Fruit fly (Drosophila melanogaster) whole organism, embryonic: ENCODE results near the gene CG18234.

Experiments used
- CG10147 ChIP-seq: fragments of 200-800 bp; sonication (Bioruptor generic); optimal IDR thresholded peaks from 2 replicates; lab custom pipeline; 2019; ENCODE audit warnings: missing biosample characterization, mild to moderate bottlenecking, missing genetic modification characterization, moderate library complexity
- CG10431 ChIP-seq: fragments of 200-800 bp; sonication (Bioruptor generic); optimal IDR thresholded peaks from 3 replicates; lab custom pipeline; 2018; ENCODE audit warnings: missing biosample characterization, mild to moderate bottlenecking, missing genetic modification characterization
- CG13123 ChIP-seq: fragments of 200-800 bp; sonication (Bioruptor generic); optimal IDR thresholded peaks from 2 replicates; lab custom pipeline; 2016; ENCODE audit warnings: missing biosample characterization, missing genetic modification characterization
- CG13624 ChIP-seq: fragments of 200-800 bp; sonication (Bioruptor generic); optimal IDR thresholded peaks from 2 replicates; lab custom pipeline; 2016; ENCODE audit warnings: missing biosample characterization, missing genetic modification characterization
- CG15514 ChIP-seq: fragments of 200-800 bp; sonication (Bioruptor generic); optimal IDR thresholded peaks from 3 replicates; lab custom pipeline; 2017; ENCODE audit warnings: missing biosample characterization, missing genetic modification characterization, mild to moderate bottlenecking, moderate library complexity, missing genetic modification reagents
- CG1603 ChIP-seq: fragments of 200-800 bp; sonication (Bioruptor generic); optimal IDR thresholded peaks from 2 replicates; lab custom pipeline; 2019; ENCODE audit warnings: missing biosample characterization, mild to moderate bottlenecking, missing genetic modification characterization, moderate library complexity
- CG16815 ChIP-seq: fragments of 200-800 bp; sonication (Bioruptor generic); optimal IDR thresholded peaks from 3 replicates; lab custom pipeline; 2017; ENCODE audit warnings: missing biosample characterization, mild to moderate bottlenecking, missing genetic modification characterization
- CG18262 ChIP-seq: fragments of 200-800 bp; optimal IDR thresholded peaks from 3 replicates; lab custom pipeline; 2019; ENCODE audit warnings: missing biosample characterization, mild to moderate bottlenecking, missing genetic modification characterization, moderate library complexity
- CG18476 ChIP-seq: fragments of 200-800 bp; sonication (Bioruptor generic); optimal IDR thresholded peaks from 2 replicates; lab custom pipeline; 2016; ENCODE audit warnings: missing biosample characterization, mild to moderate bottlenecking, missing genetic modification characterization
- CG2712 ChIP-seq: fragments of 200-800 bp; optimal IDR thresholded peaks from 3 replicates; lab custom pipeline; 2019; ENCODE audit warnings: missing biosample characterization, mild to moderate bottlenecking, missing genetic modification characterization, moderate library complexity
- CG2889 ChIP-seq: fragments of 200-800 bp; sonication (Bioruptor generic); IDR thresholded peaks from 3 replicates; pipeline ENCODE4 v1.3.6; 2022; ENCODE audit warnings: missing biosample characterization, missing genetic modification characterization
- CG31365 ChIP-seq: fragments of 200-800 bp; sonication (Bioruptor generic); optimal IDR thresholded peaks from 2 replicates; lab custom pipeline; 2018; ENCODE audit warnings: missing biosample characterization, mild to moderate bottlenecking, missing genetic modification characterization
- CG32532 ChIP-seq: fragments of 200-800 bp; sonication (Bioruptor generic); IDR thresholded peaks from 2 replicates; pipeline ENCODE4 v1.3.6; 2022; ENCODE audit warnings: missing biosample characterization, missing genetic modification characterization
- CG34224 ChIP-seq: fragments of 200-800 bp; sonication (Bioruptor generic); IDR thresholded peaks from 3 replicates; pipeline ENCODE4 v1.3.6; 2022; ENCODE audit warnings: missing biosample characterization, missing genetic modification characterization; ENCODE audit not compliant: partially characterized antibody
- CG34422 ChIP-seq: fragments of 200-800 bp; sonication (Bioruptor generic); IDR thresholded peaks from 3 replicates; pipeline ENCODE4 v1.3.6; 2022; ENCODE audit warnings: missing biosample characterization, missing genetic modification characterization
- CG4328 ChIP-seq: fragments of 200-800 bp; sonication (Bioruptor generic); optimal IDR thresholded peaks from 3 replicates; lab custom pipeline; 2017; ENCODE audit warnings: missing biosample characterization, missing genetic modification reagents, missing genetic modification characterization
- CG4360 ChIP-seq: fragments of 200-800 bp; sonication (Bioruptor generic); IDR thresholded peaks from 2 replicates; pipeline ENCODE4 v1.3.6; 2022; ENCODE audit warnings: missing biosample characterization, missing genetic modification characterization
- CG5245 ChIP-seq: fragments of 200-800 bp; sonication (Bioruptor generic); optimal IDR thresholded peaks from 3 replicates; lab custom pipeline; 2016; ENCODE audit warnings: missing biosample characterization, missing genetic modification characterization
- CG7839 ChIP-seq: fragments of 200-800 bp; sonication (Bioruptor generic); optimal IDR thresholded peaks from 3 replicates; lab custom pipeline; 2018; ENCODE audit warnings: missing biosample characterization, mild to moderate bottlenecking, missing genetic modification characterization, moderate library complexity
- CG7928 ChIP-seq: fragments of 200-800 bp; sonication (Bioruptor generic); optimal IDR thresholded peaks from 2 replicates; lab custom pipeline; 2017; ENCODE audit warnings: missing biosample characterization, mild to moderate bottlenecking, missing genetic modification characterization
- CG8089 ChIP-seq: fragments of 200-800 bp; sonication (Bioruptor generic); optimal IDR thresholded peaks from 3 replicates; lab custom pipeline; 2016; ENCODE audit warnings: missing biosample characterization, missing genetic modification characterization
- CG9727 ChIP-seq: fragments of 200-800 bp; sonication (Bioruptor generic); optimal IDR thresholded peaks from 3 replicates; lab custom pipeline; 2017; ENCODE audit warnings: missing biosample characterization, mild to moderate bottlenecking, missing genetic modification characterization
- Drgx ChIP-seq: fragments of 200-800 bp; sonication (Bioruptor generic); IDR thresholded peaks from 2 replicates; pipeline ENCODE4 v1.3.6; 2022; ENCODE audit warnings: missing biosample characterization, missing genetic modification characterization
- Ets65A ChIP-seq: fragments of 200-800 bp; sonication (Bioruptor generic); peaks from one replicate; lab custom pipeline; 2016; ENCODE audit warnings: missing biosample characterization, missing genetic modification characterization
- Fer1 ChIP-seq: fragments of 200-800 bp; sonication (Bioruptor generic); optimal IDR thresholded peaks from 2 replicates; lab custom pipeline; 2017; ENCODE audit warnings: missing biosample characterization, mild to moderate bottlenecking, missing genetic modification characterization
- Fer3 ChIP-seq: fragments of 200-800 bp; sonication (Bioruptor generic); optimal IDR thresholded peaks from 2 replicates; lab custom pipeline; 2018; ENCODE audit warnings: missing biosample characterization, mild to moderate bottlenecking, missing genetic modification characterization, moderate library complexity
- Gsc ChIP-seq: fragments of 200-800 bp; sonication (Bioruptor generic); IDR thresholded peaks from 2 replicates; pipeline ENCODE4 v1.3.6; 2022; ENCODE audit warnings: missing biosample characterization, missing genetic modification characterization
- Hand ChIP-seq: fragments of 200-800 bp; sonication (Bioruptor generic); optimal IDR thresholded peaks from 2 replicates; lab custom pipeline; 2017; ENCODE audit warnings: mild to moderate bottlenecking, missing biosample characterization, missing genetic modification reagents, missing genetic modification characterization
- HmgD ChIP-seq: fragments of 200-800 bp; sonication (Bioruptor generic); optimal IDR thresholded peaks from 3 replicates; lab custom pipeline; 2016; ENCODE audit warnings: missing biosample characterization, missing genetic modification characterization
- Meics ChIP-seq: fragments of 200-800 bp; sonication (Bioruptor generic); optimal IDR thresholded peaks from 2 replicates; lab custom pipeline; 2017; ENCODE audit warnings: missing biosample characterization, mild to moderate bottlenecking, missing genetic modification characterization
- Neu2 ChIP-seq: fragments of 200-800 bp; sonication (Bioruptor generic); optimal IDR thresholded peaks from 3 replicates; lab custom pipeline; 2016; ENCODE audit warnings: missing biosample characterization, missing genetic modification characterization, borderline replicate concordance
- Rx ChIP-seq: fragments of 200-800 bp; sonication (Bioruptor generic); IDR thresholded peaks from 2 replicates; pipeline ENCODE4 v1.3.6; 2022; ENCODE audit warnings: missing biosample characterization, missing genetic modification characterization
- Scr ChIP-seq: fragments of 200-800 bp; sonication (Bioruptor generic); IDR thresholded peaks from 2 replicates; pipeline ENCODE4 v1.3.6; 2022; ENCODE audit warnings: missing biosample characterization, missing genetic modification characterization; ENCODE audit not compliant: partially characterized antibody
- Side ChIP-seq: fragments of 200-800 bp; sonication (Bioruptor generic); optimal IDR thresholded peaks from 2 replicates; lab custom pipeline; 2016; ENCODE audit warnings: missing biosample characterization, missing genetic modification characterization
- Xbp1 ChIP-seq: fragments of 200-800 bp; sonication (Bioruptor generic); optimal IDR thresholded peaks from 3 replicates; lab custom pipeline; 2016; ENCODE audit warnings: missing biosample characterization, mild to moderate bottlenecking, missing genetic modification characterization
- Xrp1 ChIP-seq: fragments of 200-800 bp; sonication (Bioruptor generic); IDR thresholded peaks from 2 replicates; pipeline ENCODE4 v1.3.6; 2022; ENCODE audit warnings: missing biosample characterization, missing genetic modification characterization
- YL-1 ChIP-seq: fragments of 200-800 bp; sonication (Bioruptor generic); optimal IDR thresholded peaks from 3 replicates; lab custom pipeline; 2017; ENCODE audit warnings: missing biosample characterization, mild to moderate bottlenecking, missing genetic modification characterization
- ap ChIP-seq: fragments of 200-800 bp; sonication (Bioruptor generic); IDR thresholded peaks from 2 replicates; pipeline ENCODE4 v1.3.6; 2022; ENCODE audit warnings: missing biosample characterization, missing genetic modification characterization
- chn ChIP-seq: fragments of 200-800 bp; sonication (Bioruptor generic); optimal IDR thresholded peaks from 2 replicates; lab custom pipeline; 2016; ENCODE audit warnings: missing biosample characterization, missing genetic modification characterization
- esg ChIP-seq: fragments of 200-800 bp; sonication (Bioruptor generic); conservative IDR thresholded peaks from 2 replicates; pipeline ENCODE4 v1.3.6; 2022; ENCODE audit warnings: missing biosample characterization, missing genetic modification characterization
- eve ChIP-seq, 2 experiments: fragments of >200 bp; optimal IDR thresholded peaks; 2 replicates each; lab custom pipeline; 2017; ENCODE audit warnings: missing biosample characterization in 2 of 2, missing genetic modification characterization in 2 of 2
- hbn ChIP-seq: fragments of 200-800 bp; sonication (Bioruptor generic); IDR thresholded peaks from 2 replicates; pipeline ENCODE4 v1.3.6; 2022; ENCODE audit warnings: missing biosample characterization, missing genetic modification characterization; ENCODE audit not compliant: partially characterized antibody
- jigr1 ChIP-seq: fragments of 200-800 bp; sonication (Bioruptor generic); IDR thresholded peaks from 3 replicates; pipeline ENCODE4 v1.3.6; 2022; ENCODE audit warnings: missing biosample characterization, missing genetic modification characterization
- lmd ChIP-seq: fragments of 200-800 bp; sonication (Bioruptor generic); IDR thresholded peaks from 2 replicates; pipeline ENCODE4 v1.3.6; 2022; ENCODE audit warnings: missing biosample characterization, missing genetic modification characterization
- lov ChIP-seq, 2 experiments: fragments of 200-800 bp in 1 of 2; fragments of >200 bp in 1 of 2; sonication (Bioruptor generic) in 1 of 2; IDR thresholded peaks in 1 of 2; optimal IDR thresholded peaks in 1 of 2; 2 replicates in 1 of 2; 3 replicates in 1 of 2; pipeline versions ENCODE4 v1.3.6 to Lab custom; 2017 to 2022; ENCODE audit warnings: missing biosample characterization in 1 of 2, missing genetic modification characterization in 1 of 2
- nau ChIP-seq: fragments of 200-800 bp; sonication (Bioruptor generic); optimal IDR thresholded peaks from 3 replicates; lab custom pipeline; 2017; ENCODE audit warnings: missing biosample characterization, mild to moderate bottlenecking, missing genetic modification characterization, missing genetic modification reagents
- stc ChIP-seq: fragments of 200-800 bp; sonication (Bioruptor generic); IDR thresholded peaks from 2 replicates; pipeline ENCODE4 v1.3.6; 2022; ENCODE audit warnings: missing biosample characterization, missing genetic modification characterization
- tap ChIP-seq: fragments of 200-800 bp; optimal IDR thresholded peaks from 3 replicates; lab custom pipeline; 2019; ENCODE audit warnings: missing biosample characterization, mild to moderate bottlenecking, missing genetic modification characterization, moderate library complexity
- tio ChIP-seq: fragments of 200-800 bp; sonication (Bioruptor generic); optimal IDR thresholded peaks from 2 replicates; lab custom pipeline; 2017; ENCODE audit warnings: missing biosample characterization, missing genetic modification characterization, inconsistent platforms
- usp ChIP-seq: fragments of >200 bp; optimal IDR thresholded peaks from 2 replicates; lab custom pipeline; 2017; ENCODE audit warnings: missing biosample characterization, missing genetic modification characterization

Gene CG18234

DNA sequence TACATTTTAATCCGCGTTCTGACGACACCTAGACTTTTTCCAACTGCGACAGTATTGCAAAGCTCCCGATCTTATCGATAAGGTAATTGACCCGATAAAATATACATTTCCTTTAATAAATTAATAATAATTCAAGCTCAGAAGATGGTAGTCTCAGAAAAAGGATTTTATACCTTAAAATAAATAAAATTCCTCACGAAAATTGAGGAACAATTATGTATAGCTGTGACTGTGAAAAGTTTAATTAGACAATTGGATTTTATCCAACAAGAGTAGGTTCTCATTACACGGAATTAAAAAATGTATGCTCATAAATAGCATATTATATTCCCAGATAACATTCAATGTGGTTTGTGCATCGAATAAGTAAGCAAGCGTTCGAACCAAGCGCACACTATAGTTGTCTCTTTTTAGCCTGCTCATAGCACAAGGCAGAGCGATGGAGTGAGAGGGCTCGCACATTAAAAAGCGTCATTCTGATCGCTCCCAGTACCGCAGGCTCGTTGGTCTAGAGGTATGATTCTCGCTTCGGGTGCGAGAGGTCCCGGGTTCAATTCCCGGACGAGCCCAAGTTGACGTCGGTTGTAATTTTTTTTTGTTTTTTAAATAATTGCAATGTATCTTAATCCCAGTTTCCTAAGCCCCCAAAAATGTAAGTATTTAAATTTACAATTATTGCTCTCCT is 14.8 kb downstream of the CG18234 start, which contains the start of the genes CG13380 and CG4174 (continued):
- TF ChIP-seq Neu2 (GFP tag; lab: Kevin White, UChicago) (no peak), Meics (no peak), CG13624 (GFP tag; lab: Kevin White, UChicago) (no peak), CG5245 (GFP tag; lab: Kevin White, UChicago) (no peak), CG8089 (GFP tag; lab: Kevin White, UChicago) (no peak), YL-1 (GFP tag; lab: Kevin White, UChicago) (no peak), CG2712 (no peak), esg (GFP tag; lab: Robert Waterston, UW) (no peak), jigr1 (GFP tag; lab: Robert Waterston, UW) (no peak), Hand (GFP tag; lab: Kevin White, UChicago) (no peak), usp (GFP tag; lab: Kevin White, UChicago) (no peak), CG16815 (no peak), Scr (peak; percentile 73), chn (GFP tag; lab: Kevin White, UChicago) (no peak), CG2889 (no peak), Ets65A (no peak), Side (no peak), Fer3 (tag; lab: Kevin White, UChicago) (no peak), CG7928 (GFP tag; lab: Kevin White, UChicago) (no peak), CG13123 (no peak), CG7839 (tag; lab: Kevin White, UChicago) (no peak), lmd (GFP tag; lab: Robert Waterston, UW) (no peak), CG1603 (tag; lab: Kevin White, UChicago) (peak; percentile 61), CG9727 (GFP tag; lab: Kevin White, UChicago) (no peak), CG18262 (no peak), nau (GFP tag; lab: Kevin White, UChicago) (no peak), Drgx (no peak), CG4360 (GFP tag; lab: Robert Waterston, UW) (peak; percentile 27; the same call in 1 of the 2 replicates), tio (no peak), CG10431 (no peak), lov (optimal IDR thresholded peaks at IDR 0.05; lab: Kevin White, UChicago) (no peak), lov (GFP tag; IDR thresholded peaks at IDR 0.05; lab: Robert Waterston, UW) (no peak), Fer1 (GFP tag; lab: Kevin White, UChicago) (no peak), CG31365 (tag; lab: Kevin White, UChicago) (peak; percentile 48), CG32532 (GFP tag; lab: Robert Waterston, UW) (no peak), CG4328 (no peak), CG15514 (GFP tag; lab: Kevin White, UChicago) (no peak), Gsc (GFP tag; lab: Robert Waterston, UW) (no peak), Rx (no peak), CG18476 (GFP tag; lab: Kevin White, UChicago) (no peak), HmgD (peak; percentile 72), tap (tag; lab: Kevin White, UChicago) (no peak), Xrp1 (GFP tag; lab: Robert Waterston, UW) (peak; percentile 16; the same call in 1 of the 2 replicates), hbn (GFP tag; lab: Robert Waterston, UW) (peak; percentile 54), ap (GFP tag; lab: Robert Waterston, UW) (no peak), CG10147 (no peak), Xbp1 (GFP tag; lab: Kevin White, UChicago) (no peak), CG34224 (peak; percentile 78), CG34422 (no peak), stc (GFP tag; lab: Robert Waterston, UW) (0 out of 2 replicates have a peak, but pooled peaks have one; percentile 15), eve (GFP tag; optimal IDR thresholded peaks at IDR 0.05; lab: Kevin White, UChicago) (no peak)
